Worm (Caenorhabditis elegans) whole organism, L2 larva: ENCODE measurements around the gene ugt-29.

Source experiments
- ceh-16 ChIP-seq: fragments of 150-350 bp; optimal IDR thresholded peaks from 2 replicates; lab custom pipeline; 2014; ENCODE audit warnings: missing biosample characterization, missing genetic modification characterization
- crh-2 ChIP-seq: sonication (generic microtip); optimal IDR thresholded peaks from 2 replicates; lab custom pipeline; 2017; ENCODE audit warnings: missing biosample characterization, missing genetic modification characterization

- no peak for TF ChIP-seq ceh-16 (tag; lab: Kevin White, UChicago)
- TF ChIP-seq crh-2 (tag; lab: Kevin White, UChicago): no peak
Measured at ce11 chrV:660210-660609, 39.2 kb downstream of the ugt-29 start, which contains the start of gene F31F4.17.
